Fruit fly (Drosophila melanogaster) whole organism, embryonic: ENCODE measurements around the gene mRpL35.

ENCODE experiments used
- Antp ChIP-seq: fragments of 200-800 bp; sonication (Bioruptor generic); optimal IDR thresholded peaks from 3 replicates; lab custom pipeline; 2016; ENCODE audit warnings: missing biosample characterization, missing genetic modification characterization
- BEAF-32 ChIP-seq: fragments of 200-800 bp; sonication (Bioruptor generic); optimal IDR thresholded peaks from 3 replicates; lab custom pipeline; 2017; ENCODE audit warnings: missing biosample characterization, missing genetic modification characterization, mild to moderate bottlenecking, moderate library complexity, missing genetic modification reagents
- C15 ChIP-seq: fragments of 200-800 bp; sonication (Bioruptor generic); IDR thresholded peaks from 3 replicates; pipeline ENCODE4 v1.3.6; 2022; ENCODE audit warnings: missing biosample characterization, missing genetic modification characterization
- CG11560 ChIP-seq: fragments of 200-800 bp; sonication (Bioruptor generic); IDR thresholded peaks from 3 replicates; pipeline ENCODE4 v1.3.6; 2022; ENCODE audit warnings: missing biosample characterization, missing genetic modification characterization
- CG13123 ChIP-seq: fragments of 200-800 bp; sonication (Bioruptor generic); optimal IDR thresholded peaks from 2 replicates; lab custom pipeline; 2016; ENCODE audit warnings: missing biosample characterization, missing genetic modification characterization
- CG13287 ChIP-seq: fragments of 200-800 bp; sonication (Bioruptor generic); IDR thresholded peaks from 2 replicates; pipeline ENCODE4 v1.3.6; 2022; ENCODE audit warnings: missing biosample characterization, missing genetic modification characterization; ENCODE audit not compliant: partially characterized antibody
- CG13296 ChIP-seq: fragments of 200-800 bp; sonication (Bioruptor generic); optimal IDR thresholded peaks from 3 replicates; lab custom pipeline; 2018; ENCODE audit warnings: missing biosample characterization, mild to moderate bottlenecking, missing genetic modification characterization
- CG13624 ChIP-seq: fragments of 200-800 bp; sonication (Bioruptor generic); optimal IDR thresholded peaks from 2 replicates; lab custom pipeline; 2016; ENCODE audit warnings: missing biosample characterization, missing genetic modification characterization
- CG1602 ChIP-seq: fragments of 200-800 bp; sonication (Bioruptor generic); optimal IDR thresholded peaks from 3 replicates; lab custom pipeline; 2016; ENCODE audit warnings: missing biosample characterization, missing genetic modification characterization
- CG16813 ChIP-seq: fragments of 200-800 bp; sonication (Bioruptor generic); IDR thresholded peaks from 3 replicates; pipeline ENCODE4 v1.3.6; 2022; ENCODE audit warnings: missing biosample characterization, missing genetic modification characterization; ENCODE audit not compliant: partially characterized antibody
- CG17328 ChIP-seq: fragments of 200-800 bp; sonication (Bioruptor generic); IDR thresholded peaks from 2 replicates; pipeline ENCODE4 v1.3.6; 2022; ENCODE audit warnings: missing biosample characterization, missing genetic modification characterization
- CG17912 ChIP-seq: fragments of 200-800 bp; sonication (Bioruptor generic); optimal IDR thresholded peaks from 2 replicates; lab custom pipeline; 2018; ENCODE audit warnings: missing biosample characterization, mild to moderate bottlenecking, missing genetic modification characterization
- CG18764 ChIP-seq: fragments of 200-800 bp; sonication (Bioruptor generic); optimal IDR thresholded peaks from 3 replicates; lab custom pipeline; 2016; ENCODE audit warnings: missing biosample characterization, missing genetic modification characterization
- CG2199 ChIP-seq: fragments of 200-800 bp; sonication (Bioruptor generic); IDR thresholded peaks from 3 replicates; pipeline ENCODE4 v1.3.6; 2022; ENCODE audit warnings: missing biosample characterization, missing genetic modification characterization
- CG3065 ChIP-seq: fragments of 200-800 bp; sonication (Bioruptor generic); optimal IDR thresholded peaks from 2 replicates; lab custom pipeline; 2016; ENCODE audit warnings: missing biosample characterization, missing genetic modification characterization
- CG3281 ChIP-seq: fragments of 200-800 bp; sonication (Bioruptor generic); optimal IDR thresholded peaks from 3 replicates; lab custom pipeline; 2017; ENCODE audit warnings: missing biosample characterization, mild to moderate bottlenecking, missing genetic modification characterization
- CG6654 ChIP-seq: fragments of 200-800 bp; sonication (Bioruptor generic); optimal IDR thresholded peaks from 2 replicates; lab custom pipeline; 2017; ENCODE audit warnings: missing biosample characterization, mild to moderate bottlenecking, missing genetic modification characterization
- CG6765 ChIP-seq: fragments of 200-800 bp; sonication (Bioruptor generic); optimal IDR thresholded peaks from 3 replicates; lab custom pipeline; 2017; ENCODE audit warnings: missing biosample characterization, mild to moderate bottlenecking, missing genetic modification characterization
- CG7271 ChIP-seq: fragments of 200-800 bp; sonication (Bioruptor generic); optimal IDR thresholded peaks from 2 replicates; lab custom pipeline; 2018; ENCODE audit warnings: missing biosample characterization, mild to moderate bottlenecking, missing genetic modification characterization, moderate library complexity
- CG7556 ChIP-seq: fragments of 200-800 bp; sonication (Bioruptor generic); optimal IDR thresholded peaks from 2 replicates; lab custom pipeline; 2017; ENCODE audit warnings: missing biosample characterization, mild to moderate bottlenecking, missing genetic modification characterization
- CG7786 ChIP-seq: fragments of 200-800 bp; sonication (Bioruptor generic); optimal IDR thresholded peaks from 2 replicates; lab custom pipeline; 2016; ENCODE audit warnings: missing biosample characterization, missing genetic modification characterization
- CG8388 ChIP-seq: fragments of 200-800 bp; sonication (Bioruptor generic); optimal IDR thresholded peaks from 2 replicates; lab custom pipeline; 2019; ENCODE audit warnings: missing biosample characterization, mild to moderate bottlenecking, missing genetic modification characterization, moderate library complexity
- CoRest ChIP-seq: fragments of 200-800 bp; sonication (Bioruptor generic); optimal IDR thresholded peaks from 3 replicates; lab custom pipeline; 2018; ENCODE audit warnings: missing biosample characterization, mild to moderate bottlenecking, missing genetic modification characterization, moderate library complexity
- Dad ChIP-seq: fragments of 200-800 bp; sonication (Bioruptor generic); optimal IDR thresholded peaks from 3 replicates; lab custom pipeline; 2016; ENCODE audit warnings: missing biosample characterization, missing genetic modification characterization
- HHEX ChIP-seq: fragments of 200-800 bp; sonication (Bioruptor generic); optimal IDR thresholded peaks from 3 replicates; lab custom pipeline; 2017; ENCODE audit warnings: missing biosample characterization, mild to moderate bottlenecking, missing genetic modification characterization, missing genetic modification reagents
- Hmx ChIP-seq: fragments of 200-800 bp; sonication (Bioruptor generic); optimal IDR thresholded peaks from 2 replicates; lab custom pipeline; 2016; ENCODE audit warnings: missing biosample characterization, missing genetic modification characterization
- Jarid2 ChIP-seq: fragments of 200-800 bp; sonication (Bioruptor generic); optimal IDR thresholded peaks from 3 replicates; lab custom pipeline; 2017; ENCODE audit warnings: mild to moderate bottlenecking, missing biosample characterization, missing genetic modification reagents, missing genetic modification characterization
- MTF-1 ChIP-seq: fragments of 200-800 bp; sonication (Bioruptor generic); optimal IDR thresholded peaks from 2 replicates; lab custom pipeline; 2018; ENCODE audit warnings: missing biosample characterization, mild to moderate bottlenecking, missing genetic modification characterization, borderline replicate concordance
- Mad ChIP-seq: fragments of 200-800 bp; sonication (Bioruptor generic); optimal IDR thresholded peaks from 2 replicates; lab custom pipeline; 2016; ENCODE audit warnings: missing biosample characterization, missing genetic modification characterization
- Mes4 ChIP-seq: fragments of 200-800 bp; sonication (Bioruptor generic); optimal IDR thresholded peaks from 2 replicates; lab custom pipeline; 2016; ENCODE audit warnings: missing biosample characterization, missing genetic modification characterization
- Side ChIP-seq: fragments of 200-800 bp; sonication (Bioruptor generic); optimal IDR thresholded peaks from 2 replicates; lab custom pipeline; 2016; ENCODE audit warnings: missing biosample characterization, missing genetic modification characterization
- Vsx1 ChIP-seq: fragments of 200-800 bp; sonication (Bioruptor generic); optimal IDR thresholded peaks from 2 replicates; lab custom pipeline; 2017; ENCODE audit warnings: missing biosample characterization, mild to moderate bottlenecking, missing genetic modification characterization, missing genetic modification reagents
- ab ChIP-seq: fragments of 200-800 bp; sonication (Bioruptor generic); optimal IDR thresholded peaks from 2 replicates; lab custom pipeline; 2016; ENCODE audit warnings: missing biosample characterization, missing genetic modification characterization
- ash1 ChIP-seq: fragments of 200-800 bp; sonication (Bioruptor generic); optimal IDR thresholded peaks from 2 replicates; lab custom pipeline; 2018; ENCODE audit warnings: missing biosample characterization, mild to moderate bottlenecking, missing genetic modification characterization
- az2 ChIP-seq: fragments of 200-800 bp; sonication (Bioruptor generic); optimal IDR thresholded peaks from 3 replicates; lab custom pipeline; 2016; ENCODE audit warnings: missing biosample characterization, missing genetic modification characterization
- bcd ChIP-seq: fragments of 200-800 bp; sonication (Bioruptor generic); optimal IDR thresholded peaks from 2 replicates; lab custom pipeline; 2017; ENCODE audit warnings: missing biosample characterization, mild to moderate bottlenecking, missing genetic modification characterization
- crc ChIP-seq: fragments of 200-800 bp; sonication (Bioruptor generic); optimal IDR thresholded peaks from 2 replicates; lab custom pipeline; 2016; ENCODE audit warnings: missing biosample characterization, missing genetic modification characterization
- da ChIP-seq: fragments of 200-800 bp; sonication (Bioruptor generic); optimal IDR thresholded peaks from 2 replicates; lab custom pipeline; 2016; ENCODE audit warnings: missing biosample characterization, missing genetic modification characterization
- gem ChIP-seq: fragments of 200-800 bp; sonication (Bioruptor generic); optimal IDR thresholded peaks from 2 replicates; lab custom pipeline; 2019; ENCODE audit warnings: missing biosample characterization, mild to moderate bottlenecking, missing genetic modification characterization, moderate library complexity
- hbn ChIP-seq: fragments of 200-800 bp; sonication (Bioruptor generic); IDR thresholded peaks from 2 replicates; pipeline ENCODE4 v1.3.6; 2022; ENCODE audit warnings: missing biosample characterization, missing genetic modification characterization; ENCODE audit not compliant: partially characterized antibody
- her ChIP-seq: fragments of 200-800 bp; sonication (Bioruptor generic); optimal IDR thresholded peaks from 2 replicates; lab custom pipeline; 2016; ENCODE audit warnings: missing biosample characterization, missing genetic modification characterization
- maf-S ChIP-seq: fragments of 200-800 bp; sonication (Bioruptor generic); optimal IDR thresholded peaks from 2 replicates; lab custom pipeline; 2016; ENCODE audit warnings: missing biosample characterization, missing genetic modification characterization
- peb ChIP-seq: fragments of 200-800 bp; sonication (Bioruptor generic); IDR thresholded peaks from 2 replicates; pipeline ENCODE4 v1.3.6; 2022; ENCODE audit warnings: missing biosample characterization, missing genetic modification characterization
- pho ChIP-seq: fragments of 200-800 bp; sonication (Bioruptor generic); optimal IDR thresholded peaks from 2 replicates; lab custom pipeline; 2016; ENCODE audit warnings: missing biosample characterization, missing genetic modification characterization
- sens-2 ChIP-seq: fragments of 200-800 bp; sonication (Bioruptor generic); IDR thresholded peaks from 2 replicates; pipeline ENCODE4 v1.3.6; 2022; ENCODE audit warnings: missing biosample characterization, missing genetic modification characterization
- sim ChIP-seq: fragments of 200-800 bp; sonication (Bioruptor generic); IDR thresholded peaks from 2 replicates; pipeline ENCODE4 v1.3.6; 2022; ENCODE audit warnings: missing biosample characterization, missing genetic modification characterization
- sisA ChIP-seq: fragments of 200-800 bp; sonication (Bioruptor generic); IDR thresholded peaks from 2 replicates; pipeline ENCODE4 v1.3.6; 2022; ENCODE audit warnings: missing biosample characterization, missing genetic modification characterization
- tgo ChIP-seq: fragments of 200-800 bp; sonication (Bioruptor generic); IDR thresholded peaks from 3 replicates; pipeline ENCODE4 v1.3.6; 2022; ENCODE audit warnings: missing biosample characterization, missing genetic modification characterization
- toy ChIP-seq: fragments of 200-800 bp; sonication (Bioruptor generic); IDR thresholded peaks from 2 replicates; pipeline ENCODE4 v1.3.6; 2022; ENCODE audit warnings: missing biosample characterization, missing genetic modification characterization
- trh ChIP-seq: fragments of 200-800 bp; sonication (Bioruptor generic); optimal IDR thresholded peaks from 2 replicates; lab custom pipeline; 2016; ENCODE audit warnings: missing biosample characterization, missing genetic modification characterization

Gene mRpL35

DNA sequence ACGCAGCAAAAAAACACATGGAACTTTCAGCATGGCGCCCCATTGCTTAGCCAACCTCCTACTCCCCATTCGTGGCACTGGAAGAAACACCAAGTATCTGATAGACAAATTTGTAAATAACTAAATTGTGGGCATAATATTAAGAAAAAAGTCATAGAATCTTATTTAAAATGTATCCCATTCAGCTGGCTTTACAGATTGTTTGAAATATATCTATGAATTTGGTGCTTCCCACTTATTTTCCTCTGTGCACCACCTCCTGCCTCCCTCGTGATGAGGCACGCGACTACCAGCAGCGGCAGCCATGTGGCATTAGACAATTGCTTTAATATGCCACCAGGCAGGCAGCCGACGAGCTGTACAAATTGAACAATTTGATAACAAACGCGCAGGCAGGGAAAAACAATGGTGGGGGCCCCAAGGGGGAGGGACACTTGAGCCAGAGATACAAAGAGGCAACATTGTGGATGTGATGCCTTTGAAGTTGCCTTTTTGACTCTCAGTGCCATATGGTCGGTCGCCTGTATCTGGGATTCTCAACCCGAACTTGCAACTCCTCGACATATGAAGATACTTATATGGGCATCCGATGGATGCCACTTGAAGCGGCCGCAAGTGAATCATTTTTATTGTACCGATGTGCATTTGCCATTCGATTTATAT is 25.9 kb downstream of the mRpL35 start (continued):
- peak; percentile 77 for TF ChIP-seq maf-S
- TF ChIP-seq CG17328: peak; percentile 75
- TF ChIP-seq az2 (GFP tag; lab: Kevin White, UChicago): peak; percentile 79
- TF ChIP-seq CG6765 (GFP tag; lab: Kevin White, UChicago): peak; percentile 54
- peak; percentile 67 for TF ChIP-seq sens-2 (GFP tag; lab: Robert Waterston, UW)
- TF ChIP-seq CG18764 (GFP tag; lab: Kevin White, UChicago): peak; percentile 55
- TF ChIP-seq CG17912 (GFP tag; lab: Kevin White, UChicago): peak; percentile 7
- peak; percentile 55; the same call in 1 of the 2 replicates for TF ChIP-seq peb (GFP tag; lab: Robert Waterston, UW)
- TF ChIP-seq Jarid2 (GFP tag; lab: Kevin White, UChicago): peak; percentile 52
- TF ChIP-seq ash1 (GFP tag; lab: Kevin White, UChicago): no peak
- TF ChIP-seq toy (GFP tag; lab: Robert Waterston, UW): 0 out of 2 replicates have a peak, but pooled peaks have one; percentile 28
- peak; percentile 87 for TF ChIP-seq sisA (GFP tag; lab: Robert Waterston, UW)
- no peak for TF ChIP-seq CG16813 (GFP tag; lab: Robert Waterston, UW)
- TF ChIP-seq BEAF-32 (GFP tag; lab: Kevin White, UChicago): no peak
- peak; percentile 84 for TF ChIP-seq HHEX (GFP tag; lab: Kevin White, UChicago)
- TF ChIP-seq Mes4: peak; percentile 31
- peak; percentile 52 for TF ChIP-seq Mad (GFP tag; lab: Kevin White, UChicago)
- peak; percentile 62 for TF ChIP-seq crc (GFP tag; lab: Kevin White, UChicago)
- no peak for TF ChIP-seq Hmx (GFP tag; lab: Kevin White, UChicago)
- peak; percentile 67 for TF ChIP-seq CG1602 (GFP tag; lab: Kevin White, UChicago)
- peak; percentile 76 for TF ChIP-seq bcd (GFP tag; lab: Kevin White, UChicago)
- TF ChIP-seq CG3281: peak; percentile 71
- peak; percentile 73 for TF ChIP-seq da (GFP tag; lab: Kevin White, UChicago)
- TF ChIP-seq CG13287 (GFP tag; lab: Robert Waterston, UW): no peak
- peak; percentile 16 for TF ChIP-seq CG6654
- TF ChIP-seq CG2199 (GFP tag; lab: Robert Waterston, UW): no peak; the same call in 2 of the 3 replicates
- TF ChIP-seq CoRest: peak; percentile 80
- TF ChIP-seq CG7271 (tag; lab: Kevin White, UChicago): no peak
- TF ChIP-seq Dad (GFP tag; lab: Kevin White, UChicago): peak; percentile 28
- TF ChIP-seq CG11560: peak; percentile 36; the same call in 1 of the 3 replicates
- peak; percentile 68 for TF ChIP-seq CG13624
- peak; percentile 73 for TF ChIP-seq CG7786 (GFP tag; lab: Kevin White, UChicago)
- TF ChIP-seq Antp (GFP tag; lab: Kevin White, UChicago): peak; percentile 69
- TF ChIP-seq CG8388 (GFP tag; lab: Kevin White, UChicago): peak; percentile 80
- no peak for TF ChIP-seq hbn (GFP tag; lab: Robert Waterston, UW)
- TF ChIP-seq her (GFP tag; lab: Kevin White, UChicago): peak; percentile 69
- TF ChIP-seq MTF-1 (GFP tag; lab: Kevin White, UChicago): peak; percentile 34
- TF ChIP-seq C15: peak; percentile 57; the same call in 2 of the 3 replicates
- peak; percentile 80 for TF ChIP-seq sim (GFP tag; lab: Robert Waterston, UW)
- TF ChIP-seq tgo (GFP tag; lab: Robert Waterston, UW): peak; percentile 85
- peak; percentile 36 for TF ChIP-seq CG13123 (GFP tag; lab: Kevin White, UChicago)
- peak; percentile 89 for TF ChIP-seq gem (tag; lab: Kevin White, UChicago)
- TF ChIP-seq ab (GFP tag; lab: Kevin White, UChicago): no peak
- peak; percentile 13 for TF ChIP-seq CG3065 (GFP tag; lab: Kevin White, UChicago)
- TF ChIP-seq Vsx1 (GFP tag; lab: Kevin White, UChicago): peak; percentile 47
- TF ChIP-seq CG7556: peak; percentile 85
- peak; percentile 72 for TF ChIP-seq Side (GFP tag; lab: Kevin White, UChicago)
- peak; percentile 69 for TF ChIP-seq pho (GFP tag; lab: Kevin White, UChicago)
- peak; percentile 69 for TF ChIP-seq CG13296 (GFP tag; lab: Kevin White, UChicago)
- peak; percentile 32 for TF ChIP-seq trh (GFP tag; lab: Kevin White, UChicago)
